Worm (Caenorhabditis elegans) whole organism, early embryonic: Measurements from ENCODE around the gene ZK637.15.

Experiments used
- B0310.2 ChIP-seq: sonication (generic microtip); optimal IDR thresholded peaks from 2 replicates; lab custom pipeline; 2016; ENCODE audit warnings: mild to moderate bottlenecking, missing genetic modification characterization, missing compliant biosample characterization
- F13C5.2 ChIP-seq: sonication (generic microtip); optimal IDR thresholded peaks from 2 replicates; lab custom pipeline; 2017; ENCODE audit warnings: mild to moderate bottlenecking, missing genetic modification characterization, inconsistent platforms, missing compliant biosample characterization
- aly-1 ChIP-seq: sonication (generic microtip); optimal IDR thresholded peaks from 2 replicates; lab custom pipeline; 2016; ENCODE audit warnings: missing genetic modification characterization, missing compliant biosample characterization
- ama-1 ChIP-seq: fragments of 150-350 bp; optimal IDR thresholded peaks from 2 replicates; lab custom pipeline; 2014
- ceh-36 ChIP-seq: sonication (generic microtip); optimal IDR thresholded peaks from 2 replicates; lab custom pipeline; 2016; ENCODE audit warnings: missing genetic modification characterization, inconsistent platforms, missing compliant biosample characterization
- ets-7 ChIP-seq: sonication (generic microtip); optimal IDR thresholded peaks from 2 replicates; lab custom pipeline; 2016; ENCODE audit warnings: missing genotype, missing genetic modification characterization, missing compliant biosample characterization
- hmbx-1 ChIP-seq: sonication (generic microtip); optimal IDR thresholded peaks from 2 replicates; lab custom pipeline; 2016; ENCODE audit warnings: mild to moderate bottlenecking, missing genetic modification characterization, missing compliant biosample characterization
- hmg-4 ChIP-seq: fragments of 200-800 bp; sonication (Bioruptor generic); optimal IDR thresholded peaks from 2 replicates; lab custom pipeline; 2018; ENCODE audit warnings: mild to moderate bottlenecking, missing genetic modification characterization, missing compliant biosample characterization
- hnd-1 ChIP-seq: sonication (generic microtip); optimal IDR thresholded peaks from 2 replicates; lab custom pipeline; 2016; ENCODE audit warnings: missing genetic modification characterization, missing compliant biosample characterization
- pes-1 ChIP-seq: fragments of 200-800 bp; sonication (Bioruptor generic); IDR thresholded peaks from 2 replicates; pipeline ENCODE4 v1.3.6; 2022; ENCODE audit warnings: missing genetic modification reagents, missing genetic modification characterization, missing compliant biosample characterization
- scrt-1 ChIP-seq: fragments of 200-800 bp; sonication (Bioruptor generic); IDR thresholded peaks from 2 replicates; pipeline ENCODE4 v1.3.6; 2022; ENCODE audit warnings: missing genetic modification characterization, missing compliant biosample characterization
- sea-1 ChIP-seq: fragments of 200-800 bp; sonication (Bioruptor generic); conservative IDR thresholded peaks from 2 replicates; pipeline ENCODE4 v1.3.6; 2022; ENCODE audit warnings: missing genetic modification characterization, missing compliant biosample characterization
- tbx-11 ChIP-seq: fragments of 200-800 bp; sonication (Bioruptor generic); IDR thresholded peaks from 2 replicates; pipeline ENCODE4 v1.3.6; 2022; ENCODE audit warnings: missing genetic modification characterization, missing compliant biosample characterization
- tbx-37 ChIP-seq: fragments of 200-800 bp; sonication (Bioruptor generic); conservative IDR thresholded peaks from 2 replicates; pipeline ENCODE4 v1.3.6; 2022; ENCODE audit warnings: missing genetic modification reagents, missing genetic modification characterization, missing compliant biosample characterization

DNA sequence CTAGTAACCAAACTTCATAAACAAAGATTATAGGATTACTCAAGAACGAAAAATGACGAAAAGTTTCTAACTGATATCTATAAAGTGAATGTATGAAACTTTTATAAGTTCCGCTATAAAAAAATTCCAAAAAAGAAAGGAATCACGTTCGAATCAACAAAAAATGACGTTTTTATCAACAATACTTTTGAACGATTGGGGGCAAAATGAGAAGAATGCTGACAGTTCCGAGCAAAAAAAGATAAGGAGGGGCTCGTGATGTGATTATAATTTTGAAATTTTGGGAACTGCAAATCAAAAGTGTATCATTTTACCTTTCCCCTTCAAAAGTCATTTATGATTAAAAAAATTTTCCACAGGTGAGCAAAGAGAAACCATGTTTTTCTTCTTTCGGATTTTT is 40.9 kb upstream of the ZK637.15 start:
- TF ChIP-seq ama-1 (lab: Kevin White, UChicago) (no peak), F13C5.2 (tag; lab: Kevin White, UChicago) (no peak), B0310.2 (no peak), ceh-36 (no peak), hmbx-1 (tag; lab: Kevin White, UChicago) (no peak), hmg-4 (GFP tag; lab: Kevin White, UChicago) (no peak), pes-1 (GFP tag; lab: Robert Waterston, UW) (no peak), tbx-11 (GFP tag; lab: Robert Waterston, UW) (no peak), sea-1 (GFP tag; lab: Robert Waterston, UW) (no peak), aly-1 (tag; lab: Kevin White, UChicago) (no peak), scrt-1 (GFP tag; lab: Robert Waterston, UW) (no peak), ets-7 (tag; lab: Kevin White, UChicago) (no peak), hnd-1 (tag; lab: Kevin White, UChicago) (no peak), tbx-37 (GFP tag; lab: Robert Waterston, UW) (no peak)
